Worm (Caenorhabditis elegans): ENCODE measurements around the gene swsn-6.

swsn-6 gene

DNA sequence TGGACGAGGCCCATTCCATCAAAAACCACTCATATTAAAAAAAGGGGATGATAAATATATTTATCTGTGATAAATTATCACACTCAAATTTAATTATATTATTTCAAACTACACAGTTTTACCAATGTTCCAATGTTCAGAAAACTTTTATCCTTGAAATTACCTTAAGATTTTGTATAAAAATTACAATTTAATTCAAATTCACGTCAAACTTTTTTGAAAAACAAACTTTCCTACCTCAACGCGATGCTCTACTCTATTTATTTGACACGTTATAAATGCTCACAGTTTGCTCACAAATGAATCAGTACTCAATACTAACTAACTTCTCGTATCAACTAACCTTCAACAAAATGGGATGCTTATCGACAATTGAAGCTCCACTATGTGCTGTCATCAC, 12.2 kb upstream of the swsn-6 start, which contains the start of gene F41H10.1:
F41H10.1 (plus strand) TSS at position 301 of the 400 bp plus-strand sequence.
- no peak for TF ChIP-seq efl-3 (GFP tag; optimal IDR thresholded peaks at IDR 0.05)
- TF ChIP-seq egl-13 (tag; optimal IDR thresholded peaks at IDR 0.05): no peak
- no peak for TF ChIP-seq lin-39 (tag; optimal IDR thresholded peaks at IDR 0.05)
- no peak for TF ChIP-seq mdl-1 (tag; optimal IDR thresholded peaks at IDR 0.05)
- TF ChIP-seq nhr-47 (tag; optimal IDR thresholded peaks at IDR 0.05): no peak
- no peak for TF ChIP-seq pag-3 (tag; optimal IDR thresholded peaks at IDR 0.05; ENCODE audit: borderline replicate concordance, insufficient read depth)
- TF ChIP-seq fkh-8 (tag; optimal IDR thresholded peaks at IDR 0.05): no peak
- TF ChIP-seq C16A3.4 (tag; optimal IDR thresholded peaks at IDR 0.05): no peak
- TF ChIP-seq mef-2 (tag; optimal IDR thresholded peaks at IDR 0.05): no peak
- TF ChIP-seq fkh-4 (tag; optimal IDR thresholded peaks at IDR 0.05; ENCODE audit: borderline replicate concordance): no peak
- TF ChIP-seq mep-1 (tag; optimal IDR thresholded peaks at IDR 0.05): no peak
- TF ChIP-seq hpl-2 (GFP tag; optimal IDR thresholded peaks at IDR 0.05): no peak
- TF ChIP-seq sox-4 (tag; optimal IDR thresholded peaks at IDR 0.05): no peak
- TF ChIP-seq nhr-90 (tag; optimal IDR thresholded peaks at IDR 0.05; ENCODE audit: poor library complexity): no peak
- no peak for TF ChIP-seq lin-14 (GFP tag; optimal IDR thresholded peaks at IDR 0.05)
- no peak for TF ChIP-seq nhr-71 (tag; optimal IDR thresholded peaks at IDR 0.05)
- TF ChIP-seq nhr-77 (tag; optimal IDR thresholded peaks at IDR 0.05): no peak
- TF ChIP-seq nhr-28 (tag; optimal IDR thresholded peaks at IDR 0.05): no peak

DNA sequence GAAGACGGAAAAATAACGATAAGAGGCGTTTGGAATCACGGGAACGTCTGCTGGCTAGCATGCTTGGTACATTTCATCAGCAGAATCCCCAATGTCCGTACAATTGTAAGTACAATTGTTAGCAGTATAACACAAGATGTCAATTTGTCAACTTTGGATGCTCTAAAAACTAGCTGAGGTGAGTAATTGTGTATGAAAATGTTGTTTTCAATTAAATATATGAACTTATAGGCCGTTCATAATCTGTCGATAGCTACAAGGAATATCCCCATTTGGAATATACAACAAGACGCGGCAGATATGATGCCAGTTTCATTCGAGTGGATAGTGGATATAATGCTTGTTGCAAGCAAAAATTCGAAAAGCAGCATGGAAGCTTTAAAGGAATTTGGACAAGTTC, 9.8 kb upstream of the swsn-6 start, which contains the start of gene F41H10.12:
F41H10.12 (plus strand) TSS at position 301 of the 400 bp plus-strand sequence.
- TF ChIP-seq hpl-2 (GFP tag; optimal IDR thresholded peaks at IDR 0.05) (no peak), lin-39 (tag; optimal IDR thresholded peaks at IDR 0.05) (no peak), lir-3 (tag; optimal IDR thresholded peaks at IDR 0.05; ENCODE audit: poor library complexity) (no peak)

DNA sequence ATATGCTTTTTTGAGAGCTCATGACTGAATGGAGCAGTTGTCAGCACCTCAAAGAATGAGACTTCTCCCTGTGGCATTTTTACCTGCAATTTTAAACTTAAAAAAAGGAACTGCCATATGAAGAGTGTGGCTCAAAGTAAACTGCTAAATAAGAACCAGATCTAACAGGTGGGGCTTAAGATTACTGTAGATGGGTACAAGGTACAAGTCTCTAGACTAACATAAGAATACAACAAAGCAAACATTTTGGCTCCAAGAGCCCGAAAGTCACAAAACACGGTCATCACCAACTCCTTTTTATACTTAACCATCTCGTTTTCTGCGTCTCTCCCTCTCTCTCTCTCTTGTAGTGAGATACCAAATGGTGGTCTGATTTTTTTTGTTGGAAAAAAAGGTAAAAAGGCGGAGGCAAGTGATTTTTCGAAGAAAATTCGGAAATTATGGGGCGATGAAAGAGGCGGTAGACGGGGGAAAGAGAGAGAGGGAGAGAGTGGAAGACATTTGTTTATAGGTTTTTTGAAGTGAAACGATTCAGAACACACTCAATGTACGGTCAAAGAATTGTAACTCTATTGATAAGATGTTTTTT, 6.3 kb upstream of the swsn-6 start, which contains the start of gene elo-6:
elo-6 (minus strand) TSS at position 83 of the 589 bp plus-strand sequence.
- TF ChIP-seq mab-9 (GFP tag; IDR thresholded peaks at IDR 0.05) (no peak), tbx-2 (tag; optimal IDR thresholded peaks at IDR 0.05) (peak; percentile 1), lin-39 (tag; optimal IDR thresholded peaks at IDR 0.05) (no peak), lsy-2 (tag; optimal IDR thresholded peaks at IDR 0.05) (peak in 1 of 2 experiments; percentile 32), C16A3.4 (tag; optimal IDR thresholded peaks at IDR 0.05) (no peak), elt-2 (tag; optimal IDR thresholded peaks at IDR 0.05) (peak; percentile 59), pag-3 (tag; optimal IDR thresholded peaks at IDR 0.05; ENCODE audit: borderline replicate concordance, insufficient read depth) (no peak), elt-3 (tag; optimal IDR thresholded peaks at IDR 0.05) (no peak), lin-14 (GFP tag; optimal IDR thresholded peaks at IDR 0.05) (peak; percentile 79), hlh-4 (tag; optimal IDR thresholded peaks at IDR 0.05) (no peak), lir-3 (tag; optimal IDR thresholded peaks at IDR 0.05; ENCODE audit: poor library complexity) (no peak), lin-13 (GFP tag; optimal IDR thresholded peaks at IDR 0.05) (no peak), nhr-71 (tag; optimal IDR thresholded peaks at IDR 0.05) (peak; percentile 58), snpc-4 (tag; optimal IDR thresholded peaks at IDR 0.05) (no peak), unc-62 (GFP tag; optimal IDR thresholded peaks at IDR 0.05) (no peak), fkh-4 (tag; optimal IDR thresholded peaks at IDR 0.05; ENCODE audit: borderline replicate concordance) (no peak), unc-130 (tag; optimal IDR thresholded peaks at IDR 0.05) (no peak), grh-1 (GFP tag; IDR thresholded peaks at IDR 0.05) (no peak), ceh-88 (GFP tag; IDR thresholded peaks at IDR 0.05) (no peak), unc-30 (tag; optimal IDR thresholded peaks at IDR 0.05) (no peak), ets-5 (GFP tag; IDR thresholded peaks at IDR 0.05) (no peak), nhr-85 (tag) (peak; percentile 84), zip-4 (GFP tag; optimal IDR thresholded peaks at IDR 0.05) (no peak), nhr-20 (tag; optimal IDR thresholded peaks at IDR 0.05) (peak; percentile 45), ztf-4 (tag; optimal IDR thresholded peaks at IDR 0.05) (no peak), swsn-7 (tag; optimal IDR thresholded peaks at IDR 0.05) (no peak), efl-3 (GFP tag; optimal IDR thresholded peaks at IDR 0.05) (no peak), mdl-1 (tag; optimal IDR thresholded peaks at IDR 0.05) (no peak), fkh-10 (GFP tag; optimal IDR thresholded peaks at IDR 0.05) (no peak), isw-1 (GFP tag; IDR thresholded peaks at IDR 0.05) (no peak), nhr-47 (tag; optimal IDR thresholded peaks at IDR 0.05) (no peak), egl-13 (tag; optimal IDR thresholded peaks at IDR 0.05) (no peak), alr-1 (tag; optimal IDR thresholded peaks at IDR 0.05; ENCODE audit: borderline replicate concordance) (no peak), fkh-8 (tag; optimal IDR thresholded peaks at IDR 0.05) (no peak), nhr-19 (GFP tag; conservative IDR thresholded peaks at IDR 0.05) (no peak), egl-27 (tag; optimal IDR thresholded peaks at IDR 0.05) (no peak), nhr-28 (tag; optimal IDR thresholded peaks at IDR 0.05) (no peak), vab-15 (tag; optimal IDR thresholded peaks at IDR 0.05) (no peak), pqm-1 (tag; optimal IDR thresholded peaks at IDR 0.05) (no peak)
